Fruit fly (Drosophila melanogaster) whole organism, adult: Measurements from ENCODE around the gene Nab2.

Experiments
- CG7045 ChIP-seq: fragments of 200-800 bp; sonication (Bioruptor generic); optimal IDR thresholded peaks from 2 replicates; lab custom pipeline; 2017; ENCODE audit warnings: missing biosample characterization, mild to moderate bottlenecking, missing genetic modification characterization
- Crg-1 ChIP-seq: fragments of 200-800 bp; sonication (Bioruptor generic); optimal IDR thresholded peaks from 2 replicates; lab custom pipeline; 2016; ENCODE audit warnings: missing biosample characterization, missing genetic modification characterization

DNA sequence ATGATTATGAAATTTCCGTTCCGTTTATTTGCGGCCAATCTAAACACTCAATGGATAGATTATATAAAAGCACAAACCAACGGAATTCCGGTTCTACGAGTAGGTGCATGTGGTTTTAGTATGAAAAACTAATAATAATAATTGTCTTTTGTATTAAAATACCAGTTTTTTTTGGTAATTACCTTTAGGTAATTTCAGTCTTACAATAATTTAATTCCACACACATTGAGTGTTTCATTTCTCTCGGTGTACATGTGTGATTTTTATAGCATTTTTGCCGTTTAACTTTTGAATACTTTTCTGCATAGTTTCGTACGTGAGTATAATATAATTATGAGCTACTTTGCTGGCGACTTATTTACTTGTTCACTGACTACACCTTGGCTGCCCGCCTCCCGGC lies 15.2 kb downstream of the Nab2 start:
- TF ChIP-seq CG7045 (GFP tag; lab: Kevin White, UChicago) (no peak), Crg-1 (GFP tag; lab: Kevin White, UChicago) (no peak)
